Worm (Caenorhabditis elegans): ENCODE measurements around the gene F25B5.3.

The F25B5.3 gene

ce11 chrIII:5990090-5990489 lies 41.4 kb downstream of the F25B5.3 start:
- no peak for TF ChIP-seq F13H6.1 (tag; optimal IDR thresholded peaks at IDR 0.05)
- no peak for TF ChIP-seq elt-3 (tag; optimal IDR thresholded peaks at IDR 0.05)
- TF ChIP-seq nhr-129 (tag; optimal IDR thresholded peaks at IDR 0.05): peak; percentile 9
- no peak for TF ChIP-seq alr-1 (tag; optimal IDR thresholded peaks at IDR 0.05)
- TF ChIP-seq unc-55 (GFP tag; optimal IDR thresholded peaks at IDR 0.05): peak; percentile 73
- TF ChIP-seq sma-9 (GFP tag; optimal IDR thresholded peaks at IDR 0.05): no peak
- TF ChIP-seq sma-9 (tag; optimal IDR thresholded peaks at IDR 0.05): no peak
- TF ChIP-seq C34F6.9 (tag; optimal IDR thresholded peaks at IDR 0.05): peak; percentile 52
- TF ChIP-seq nhr-77 (tag; optimal IDR thresholded peaks at IDR 0.05): no peak

DNA sequence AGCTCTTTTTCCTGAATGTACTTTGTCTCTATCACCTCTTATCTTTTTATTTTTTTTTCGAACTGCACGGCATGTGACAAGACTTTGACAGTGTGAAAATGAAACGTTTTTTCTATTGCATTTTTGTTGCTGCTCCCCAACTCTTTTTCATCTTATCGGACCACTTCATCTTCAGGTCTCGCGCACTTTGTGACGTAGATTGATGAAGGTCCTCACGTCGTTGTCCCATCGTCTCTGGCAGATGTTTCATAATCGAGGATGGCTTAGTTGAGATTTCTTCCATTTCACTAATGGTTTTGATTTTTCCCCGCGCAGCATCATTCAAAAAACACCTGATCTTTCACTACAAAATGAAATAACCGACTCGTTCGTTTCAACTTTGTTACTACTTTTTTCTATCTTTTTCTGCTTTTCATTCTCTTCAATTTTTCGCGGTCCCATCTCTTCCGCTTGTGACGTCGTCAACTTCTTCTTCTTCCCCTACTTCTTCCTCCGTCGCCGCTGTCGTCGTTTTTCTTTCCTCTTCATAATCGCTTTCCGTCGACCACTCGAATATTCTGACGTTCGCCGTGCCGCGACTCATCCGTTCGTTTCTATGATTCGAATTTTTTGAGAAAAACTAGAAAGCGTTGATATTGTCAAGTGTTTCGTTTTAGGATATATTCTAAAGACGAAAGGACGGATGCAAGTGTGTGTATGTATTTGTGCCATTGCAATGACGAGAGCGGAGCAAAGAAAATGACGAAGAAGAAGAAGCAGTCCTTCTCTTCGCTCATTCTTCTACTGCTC lies 42.7 kb downstream of the F25B5.3 start, which contains the start of gene T04C9.2:
T04C9.2 (plus strand) TSS at position 739 of the 789 bp plus-strand sequence.
- TF ChIP-seq zag-1 (tag; optimal IDR thresholded peaks at IDR 0.05): peak; percentile 22
- TF ChIP-seq Y55F3AM.14 (GFP tag; optimal IDR thresholded peaks at IDR 0.05): peak; percentile 13
- peak; percentile 6 for TF ChIP-seq nhr-129 (tag; optimal IDR thresholded peaks at IDR 0.05)
- TF ChIP-seq egl-27 (tag; optimal IDR thresholded peaks at IDR 0.05): no peak
- no peak for TF ChIP-seq ztf-11 (tag; optimal IDR thresholded peaks at IDR 0.05)
- TF ChIP-seq unc-55 (GFP tag; optimal IDR thresholded peaks at IDR 0.05): peak; percentile 22
- peak; percentile 86 for TF ChIP-seq mab-5 (tag; optimal IDR thresholded peaks at IDR 0.05)

DNA sequence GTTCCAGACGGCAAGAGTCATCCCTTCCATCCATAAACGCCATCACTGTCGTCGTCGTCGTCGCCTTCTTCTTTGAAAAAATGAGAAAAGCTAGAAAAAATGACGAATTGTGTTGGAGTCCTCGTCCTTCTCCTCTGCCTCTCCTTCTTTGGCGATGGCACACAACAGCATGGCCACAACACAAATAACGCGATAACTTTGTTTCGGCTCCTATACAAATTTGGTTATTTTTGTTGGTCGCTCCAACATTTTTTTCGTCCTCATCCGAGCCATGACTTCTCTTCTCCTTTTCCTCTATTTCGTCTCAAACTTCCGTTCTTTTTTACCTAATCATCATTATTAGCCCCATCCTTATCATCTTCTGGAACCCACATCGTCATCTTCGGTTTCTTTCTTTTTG lies 43.4 kb downstream of the F25B5.3 start:
- TF ChIP-seq lin-11 (tag; optimal IDR thresholded peaks at IDR 0.05) (no peak), lsy-2 (tag; optimal IDR thresholded peaks at IDR 0.05) (peak in 1 of 2 experiments; percentile 12), ztf-1 (GFP tag; conservative IDR thresholded peaks at IDR 0.05) (no peak), sma-9 (GFP tag; optimal IDR thresholded peaks at IDR 0.05) (peak; percentile 13), sma-9 (tag; optimal IDR thresholded peaks at IDR 0.05) (no peak), unc-55 (GFP tag; optimal IDR thresholded peaks at IDR 0.05) (peak; percentile 2), ztf-4 (tag; optimal IDR thresholded peaks at IDR 0.05) (no peak)

ce11 chrIII:5992913-5993312 lies 44.2 kb downstream of the F25B5.3 start, which contains the start of gene T04C9.1:
T04C9.1 (plus strand) TSS chrIII:5993213.
- TF ChIP-seq R02D3.7 (tag; optimal IDR thresholded peaks at IDR 0.05): no peak
- TF ChIP-seq unc-55 (GFP tag; optimal IDR thresholded peaks at IDR 0.05): peak; percentile 0
- TF ChIP-seq peb-1 (tag; optimal IDR thresholded peaks at IDR 0.05): no peak

- TF ChIP-seq zag-1 (tag; optimal IDR thresholded peaks at IDR 0.05) (no peak), blmp-1 (tag; optimal IDR thresholded peaks at IDR 0.05; ENCODE audit: insufficient read depth) (no peak), ztf-1 (GFP tag; conservative IDR thresholded peaks at IDR 0.05) (no peak), skn-1 (tag; optimal IDR thresholded peaks at IDR 0.05) (no peak), nhr-21 (tag; optimal IDR thresholded peaks at IDR 0.05) (no peak)
These were observed 50.0 kb downstream of the F25B5.3 start for ce11 chrIII:5998640-5999039.

- TF ChIP-seq unc-55 (GFP tag; optimal IDR thresholded peaks at IDR 0.05): peak; percentile 77
- TF ChIP-seq nhr-21 (tag; optimal IDR thresholded peaks at IDR 0.05): no peak
- TF ChIP-seq crh-2 (tag; optimal IDR thresholded peaks at IDR 0.05): peak; percentile 8
- no peak for TF ChIP-seq dmd-4 (tag; optimal IDR thresholded peaks at IDR 0.05)
- TF ChIP-seq ztf-11 (tag; optimal IDR thresholded peaks at IDR 0.05): no peak
- TF ChIP-seq C34F6.9 (tag; optimal IDR thresholded peaks at IDR 0.05): peak; percentile 62
- no peak for TF ChIP-seq fos-1 (tag; optimal IDR thresholded peaks at IDR 0.05)
- TF ChIP-seq skn-1 (tag; optimal IDR thresholded peaks at IDR 0.05): no peak
- peak in 1 of 2 experiments; percentile 19 for TF ChIP-seq mdl-1 (tag; optimal IDR thresholded peaks at IDR 0.05)
- TF ChIP-seq nhr-129 (tag; optimal IDR thresholded peaks at IDR 0.05): peak; percentile 65
- peak; percentile 52 for TF ChIP-seq sem-4 (tag; optimal IDR thresholded peaks at IDR 0.05)
- peak in 1 of 2 experiments; percentile 45 for TF ChIP-seq lsy-2 (tag; optimal IDR thresholded peaks at IDR 0.05)
- no peak for TF ChIP-seq gmeb-1 (tag; optimal IDR thresholded peaks at IDR 0.05)
- peak; percentile 1 for TF ChIP-seq lin-11 (tag; optimal IDR thresholded peaks at IDR 0.05)
- peak; percentile 36 for TF ChIP-seq mab-5 (tag; optimal IDR thresholded peaks at IDR 0.05)
These were observed 50.9 kb downstream of the F25B5.3 start for ce11 chrIII:5999629-6000028.
